Fruit fly (Drosophila melanogaster) whole organism, pupa: ENCODE results near the gene CG46458.

Experiments used
- CG12605 ChIP-seq: fragments of 200-800 bp; sonication (Bioruptor generic); IDR thresholded peaks from 2 replicates; pipeline ENCODE4 v1.3.6; 2022; ENCODE audit warnings: missing biosample characterization, missing genetic modification characterization
- CG13204 ChIP-seq: fragments of 200-800 bp; sonication (Bioruptor generic); optimal IDR thresholded peaks from 2 replicates; lab custom pipeline; 2018; ENCODE audit warnings: missing biosample characterization, mild to moderate bottlenecking, missing genetic modification characterization, moderate library complexity
- CG14655 ChIP-seq: fragments of 200-800 bp; sonication (Bioruptor generic); optimal IDR thresholded peaks from 3 replicates; lab custom pipeline; 2017; ENCODE audit warnings: mild to moderate bottlenecking, missing biosample characterization, missing genetic modification reagents, missing genetic modification characterization
- CG15710 ChIP-seq: fragments of 200-800 bp; sonication (Bioruptor generic); optimal IDR thresholded peaks from 2 replicates; lab custom pipeline; 2018; ENCODE audit warnings: missing biosample characterization, mild to moderate bottlenecking, missing genetic modification characterization, moderate library complexity
- CG17806 ChIP-seq: fragments of 200-800 bp; sonication (Bioruptor generic); optimal IDR thresholded peaks from 2 replicates; lab custom pipeline; 2018; ENCODE audit warnings: missing biosample characterization, mild to moderate bottlenecking, missing genetic modification characterization, moderate library complexity
- CG32121 ChIP-seq: fragments of 200-800 bp; sonication (Bioruptor generic); IDR thresholded peaks from 2 replicates; pipeline ENCODE4 v1.3.6; 2022; ENCODE audit warnings: missing biosample characterization, missing genetic modification characterization
- CG34367 ChIP-seq: fragments of 200-800 bp; sonication (Bioruptor generic); optimal IDR thresholded peaks from 2 replicates; lab custom pipeline; 2018; ENCODE audit warnings: missing biosample characterization, mild to moderate bottlenecking, missing genetic modification characterization
- CG4496 ChIP-seq: fragments of 200-800 bp; sonication (Bioruptor generic); IDR thresholded peaks from 3 replicates; pipeline ENCODE4 v1.3.6; 2022; ENCODE audit warnings: missing biosample characterization, missing genetic modification characterization
- CG8159 ChIP-seq: fragments of 200-800 bp; sonication (Bioruptor generic); optimal IDR thresholded peaks from 3 replicates; lab custom pipeline; 2018; ENCODE audit warnings: missing biosample characterization, mild to moderate bottlenecking, missing genetic modification characterization, moderate library complexity
- CG8301 ChIP-seq: fragments of 200-800 bp; sonication (Bioruptor generic); optimal IDR thresholded peaks from 2 replicates; lab custom pipeline; 2018; ENCODE audit warnings: missing biosample characterization, mild to moderate bottlenecking, missing genetic modification characterization
- D1 ChIP-seq: fragments of 200-800 bp; sonication (Bioruptor generic); optimal IDR thresholded peaks from 2 replicates; lab custom pipeline; 2018; ENCODE audit warnings: missing biosample characterization, mild to moderate bottlenecking, missing genetic modification characterization, moderate library complexity
- Ets98B ChIP-seq: fragments of 200-800 bp; sonication (Bioruptor generic); IDR thresholded peaks from 2 replicates; pipeline ENCODE4 v1.3.6; 2022; ENCODE audit warnings: missing biosample characterization, missing genetic modification characterization
- Pif1A ChIP-seq: fragments of 200-800 bp; sonication (Bioruptor generic); optimal IDR thresholded peaks from 3 replicates; lab custom pipeline; 2016; ENCODE audit warnings: missing biosample characterization, missing genetic modification characterization
- Snoo ChIP-seq: fragments of 200-800 bp; sonication (Bioruptor generic); optimal IDR thresholded peaks from 3 replicates; lab custom pipeline; 2017; ENCODE audit warnings: missing biosample characterization, mild to moderate bottlenecking, missing genetic modification characterization, inconsistent platforms
- fd96Ca ChIP-seq: fragments of 200-800 bp; sonication (Bioruptor generic); IDR thresholded peaks from 3 replicates; pipeline ENCODE4 v1.3.6; 2022; ENCODE audit warnings: missing biosample characterization, missing genetic modification characterization
- gl ChIP-seq: fragments of 200-800 bp; sonication (Bioruptor generic); optimal IDR thresholded peaks from 2 replicates; lab custom pipeline; 2018; ENCODE audit warnings: missing biosample characterization, mild to moderate bottlenecking, missing genetic modification characterization

The CG46458 gene

DNA sequence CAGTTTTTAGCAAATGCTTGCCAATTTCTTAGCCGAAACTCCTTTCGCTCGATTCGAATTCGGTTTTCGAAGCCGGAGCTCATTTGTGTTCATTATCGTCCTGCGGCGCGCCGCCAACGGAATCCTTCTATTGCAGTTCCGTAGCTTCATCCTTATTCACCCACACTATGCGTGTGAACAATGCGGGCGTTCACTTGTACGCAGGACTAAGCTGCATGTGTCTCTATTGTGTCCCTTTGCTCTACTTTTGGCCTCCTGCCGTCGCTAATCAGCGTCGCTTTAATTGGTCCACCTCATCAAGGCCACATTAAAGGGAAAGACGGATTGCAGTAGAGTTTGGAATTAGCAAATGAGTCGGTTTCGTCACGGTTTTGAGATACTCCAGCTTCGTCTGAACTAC lies 104.5 kb downstream of the CG46458 start:
- no peak for TF ChIP-seq CG32121 (GFP tag; lab: Robert Waterston, UW)
- no peak for TF ChIP-seq CG8159
- TF ChIP-seq D1 (tag; lab: Kevin White, UChicago), result no peak
- TF ChIP-seq Ets98B (GFP tag; lab: Robert Waterston, UW), result no peak
- no peak for TF ChIP-seq Snoo (tag; lab: Kevin White, UChicago)
- no peak for TF ChIP-seq Pif1A (GFP tag; lab: Kevin White, UChicago)
- TF ChIP-seq gl, result no peak
- no peak for TF ChIP-seq CG8301

DNA sequence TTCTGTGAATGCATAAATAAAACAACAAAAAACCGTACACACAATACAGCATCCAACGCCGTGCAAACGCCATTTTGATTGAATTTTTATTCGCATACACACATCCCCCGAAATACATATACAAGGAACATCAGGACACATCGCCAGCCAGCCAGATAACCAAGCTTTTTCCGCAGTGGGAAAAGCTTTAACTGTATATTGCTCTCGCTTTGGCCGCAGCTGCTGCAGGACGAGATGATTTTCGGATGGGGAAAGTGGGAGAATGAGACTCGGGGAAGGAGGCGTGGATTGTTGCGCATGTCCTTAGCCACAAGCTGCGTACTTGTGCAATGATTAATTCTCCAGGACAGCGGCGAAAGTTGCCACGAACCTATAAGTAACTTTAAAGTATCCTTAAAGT lies 105.2 kb downstream of the CG46458 start:
- no peak for TF ChIP-seq CG4496

DNA sequence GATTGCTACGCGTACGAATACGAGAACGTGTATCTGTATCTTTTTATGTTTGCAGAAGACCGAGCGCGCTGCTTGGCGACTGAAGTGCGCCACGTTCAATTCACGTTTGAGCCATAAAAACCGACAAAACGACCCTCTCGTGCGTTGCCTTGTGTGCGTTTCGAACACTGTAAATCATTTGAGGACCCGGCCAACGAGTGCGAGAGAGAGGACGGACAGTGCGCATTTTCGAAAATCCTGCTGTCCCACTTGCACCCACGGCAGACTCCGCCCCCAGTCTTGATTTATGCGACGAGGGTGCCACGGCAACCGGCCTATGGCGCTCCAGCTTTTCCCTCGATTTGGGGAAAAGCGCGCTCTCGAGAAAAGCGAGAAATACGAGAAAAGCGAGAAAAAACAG lies 108.3 kb downstream of the CG46458 start, which contains the start of gene Scr:
Gene Scr, minus strand, starts transcription at position 116 of the 400 bp plus-strand sequence.
- no peak for TF ChIP-seq CG34367 (tag; lab: Kevin White, UChicago)
- TF ChIP-seq Snoo (tag; lab: Kevin White, UChicago), result no peak
- TF ChIP-seq CG8159, result no peak
- TF ChIP-seq Pif1A (GFP tag; lab: Kevin White, UChicago), result no peak
- no peak for TF ChIP-seq CG13204 (GFP tag; lab: Kevin White, UChicago)
- no peak for TF ChIP-seq D1 (tag; lab: Kevin White, UChicago)
- TF ChIP-seq fd96Ca (GFP tag; lab: Robert Waterston, UW), result no peak
- TF ChIP-seq CG15710 (tag; lab: Kevin White, UChicago), result no peak
- no peak for TF ChIP-seq CG14655
- no peak for TF ChIP-seq CG32121 (GFP tag; lab: Robert Waterston, UW)
- TF ChIP-seq, all 21 proteins: peak for 0

DNA sequence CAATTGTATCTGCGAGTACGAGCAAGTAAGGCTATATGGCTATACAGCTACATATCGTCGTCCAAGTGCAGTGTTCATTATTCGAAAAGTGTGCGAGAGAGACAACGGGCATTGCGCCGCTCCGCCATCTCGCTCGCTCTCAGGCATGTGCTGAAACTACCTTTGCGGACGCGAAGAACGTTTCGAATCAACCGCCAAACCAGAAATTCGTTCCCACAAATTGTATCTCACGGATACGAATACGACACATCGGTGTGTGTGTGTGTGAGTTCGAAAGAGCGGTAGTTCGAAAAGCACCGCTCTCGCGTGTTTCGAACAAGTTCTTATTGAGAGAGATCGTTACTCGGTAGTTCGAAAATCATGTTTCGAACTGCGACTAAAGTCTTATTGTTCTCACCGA lies 109.6 kb downstream of the CG46458 start:
- no peak for TF ChIP-seq CG8159
- no peak for TF ChIP-seq CG13204 (GFP tag; lab: Kevin White, UChicago)
- TF ChIP-seq CG17806 (tag; lab: Kevin White, UChicago), result no peak
- TF ChIP-seq CG12605 (GFP tag; lab: Robert Waterston, UW), result no peak
- no peak for TF ChIP-seq CG14655
